Fruit fly (Drosophila melanogaster) whole organism, pupa: ENCODE results near the gene Tsf1.

Source experiments
- CG10348 ChIP-seq: fragments of 200-800 bp; sonication (Bioruptor generic); IDR thresholded peaks from 2 replicates; pipeline ENCODE4 v1.3.6; 2022; ENCODE audit warnings: missing biosample characterization, missing genetic modification characterization
- CG12605 ChIP-seq: fragments of 200-800 bp; sonication (Bioruptor generic); IDR thresholded peaks from 2 replicates; pipeline ENCODE4 v1.3.6; 2022; ENCODE audit warnings: missing biosample characterization, missing genetic modification characterization
- CG13204 ChIP-seq: fragments of 200-800 bp; sonication (Bioruptor generic); optimal IDR thresholded peaks from 2 replicates; lab custom pipeline; 2018; ENCODE audit warnings: missing biosample characterization, mild to moderate bottlenecking, missing genetic modification characterization, moderate library complexity
- CG14655 ChIP-seq: fragments of 200-800 bp; sonication (Bioruptor generic); optimal IDR thresholded peaks from 3 replicates; lab custom pipeline; 2017; ENCODE audit warnings: mild to moderate bottlenecking, missing biosample characterization, missing genetic modification reagents, missing genetic modification characterization
- CG15710 ChIP-seq: fragments of 200-800 bp; sonication (Bioruptor generic); optimal IDR thresholded peaks from 2 replicates; lab custom pipeline; 2018; ENCODE audit warnings: missing biosample characterization, mild to moderate bottlenecking, missing genetic modification characterization, moderate library complexity
- CG17806 ChIP-seq: fragments of 200-800 bp; sonication (Bioruptor generic); optimal IDR thresholded peaks from 2 replicates; lab custom pipeline; 2018; ENCODE audit warnings: missing biosample characterization, mild to moderate bottlenecking, missing genetic modification characterization, moderate library complexity
- CG32121 ChIP-seq: fragments of 200-800 bp; sonication (Bioruptor generic); IDR thresholded peaks from 2 replicates; pipeline ENCODE4 v1.3.6; 2022; ENCODE audit warnings: missing biosample characterization, missing genetic modification characterization
- CG34367 ChIP-seq: fragments of 200-800 bp; sonication (Bioruptor generic); optimal IDR thresholded peaks from 2 replicates; lab custom pipeline; 2018; ENCODE audit warnings: missing biosample characterization, mild to moderate bottlenecking, missing genetic modification characterization
- CG4496 ChIP-seq: fragments of 200-800 bp; sonication (Bioruptor generic); IDR thresholded peaks from 3 replicates; pipeline ENCODE4 v1.3.6; 2022; ENCODE audit warnings: missing biosample characterization, missing genetic modification characterization
- CG8159 ChIP-seq: fragments of 200-800 bp; sonication (Bioruptor generic); optimal IDR thresholded peaks from 3 replicates; lab custom pipeline; 2018; ENCODE audit warnings: missing biosample characterization, mild to moderate bottlenecking, missing genetic modification characterization, moderate library complexity
- CG8301 ChIP-seq: fragments of 200-800 bp; sonication (Bioruptor generic); optimal IDR thresholded peaks from 2 replicates; lab custom pipeline; 2018; ENCODE audit warnings: missing biosample characterization, mild to moderate bottlenecking, missing genetic modification characterization
- CG9948 ChIP-seq: fragments of 200-800 bp; sonication (Bioruptor generic); optimal IDR thresholded peaks from 2 replicates; lab custom pipeline; 2018; ENCODE audit warnings: missing biosample characterization, mild to moderate bottlenecking, missing genetic modification characterization, moderate library complexity
- D1 ChIP-seq: fragments of 200-800 bp; sonication (Bioruptor generic); optimal IDR thresholded peaks from 2 replicates; lab custom pipeline; 2018; ENCODE audit warnings: missing biosample characterization, mild to moderate bottlenecking, missing genetic modification characterization, moderate library complexity
- EcR ChIP-seq: fragments of 200-800 bp; sonication (Bioruptor generic); optimal IDR thresholded peaks from 3 replicates; lab custom pipeline; 2019; ENCODE audit warnings: missing biosample characterization, missing genetic modification characterization, mild to moderate bottlenecking, moderate library complexity, missing genetic modification reagents
- Ets98B ChIP-seq: fragments of 200-800 bp; sonication (Bioruptor generic); IDR thresholded peaks from 2 replicates; pipeline ENCODE4 v1.3.6; 2022; ENCODE audit warnings: missing biosample characterization, missing genetic modification characterization
- Pif1A ChIP-seq: fragments of 200-800 bp; sonication (Bioruptor generic); optimal IDR thresholded peaks from 3 replicates; lab custom pipeline; 2016; ENCODE audit warnings: missing biosample characterization, missing genetic modification characterization
- Pif1B ChIP-seq: fragments of 200-800 bp; sonication (Bioruptor generic); optimal IDR thresholded peaks from 3 replicates; lab custom pipeline; 2016; ENCODE audit warnings: missing biosample characterization, missing genetic modification characterization
- Snoo ChIP-seq: fragments of 200-800 bp; sonication (Bioruptor generic); optimal IDR thresholded peaks from 3 replicates; lab custom pipeline; 2017; ENCODE audit warnings: missing biosample characterization, mild to moderate bottlenecking, missing genetic modification characterization, inconsistent platforms
- fd96Ca ChIP-seq: fragments of 200-800 bp; sonication (Bioruptor generic); IDR thresholded peaks from 3 replicates; pipeline ENCODE4 v1.3.6; 2022; ENCODE audit warnings: missing biosample characterization, missing genetic modification characterization
- gl ChIP-seq: fragments of 200-800 bp; sonication (Bioruptor generic); optimal IDR thresholded peaks from 2 replicates; lab custom pipeline; 2018; ENCODE audit warnings: missing biosample characterization, mild to moderate bottlenecking, missing genetic modification characterization
- rn ChIP-seq: fragments of 200-800 bp; sonication (Bioruptor generic); IDR thresholded peaks from 2 replicates; pipeline ENCODE4 v1.3.6; 2022; ENCODE audit warnings: missing biosample characterization, missing genetic modification characterization

Gene Tsf1

dm6 chrX:18395157-18395556 lies 8.3 kb downstream of the Tsf1 start:
- TF ChIP-seq EcR (peak; percentile 75), CG8159 (no peak)

dm6 chrX:18399965-18400364 lies 13.1 kb downstream of the Tsf1 start, which contains the start of gene CG34328:
Gene CG34328 (minus strand): TSS chrX:18400065.
- TF ChIP-seq EcR = no peak

dm6 chrX:18402564-18402963 lies 15.7 kb downstream of the Tsf1 start:
- TF ChIP-seq CG34367 = no peak
- TF ChIP-seq CG17806 (tag; lab: Kevin White, UChicago) = no peak

- TF ChIP-seq CG4496 (GFP tag; lab: Robert Waterston, UW) (no peak), EcR (peak; percentile 59), CG8301 (tag; lab: Kevin White, UChicago) (no peak), Pif1B (GFP tag; lab: Kevin White, UChicago) (no peak), rn (GFP tag; lab: Robert Waterston, UW) (no peak), CG17806 (tag; lab: Kevin White, UChicago) (no peak), Pif1A (GFP tag; lab: Kevin White, UChicago) (no peak), Ets98B (0 out of 2 replicates have a peak, but pooled peaks have one; percentile 31)
Observed at dm6 chrX:18404150-18404631, 17.3 kb downstream of the Tsf1 start.

dm6 chrX:18404632-18405238 lies 17.9 kb downstream of the Tsf1 start:
- TF ChIP-seq CG8159 = peak; percentile 15
- no peak for TF ChIP-seq Pif1A (GFP tag; lab: Kevin White, UChicago)
- TF ChIP-seq Pif1B (GFP tag; lab: Kevin White, UChicago) = no peak
- TF ChIP-seq CG10348 (GFP tag; lab: Robert Waterston, UW) = no peak
- TF ChIP-seq CG14655 = peak; percentile 75
- no peak for TF ChIP-seq D1
- peak; percentile 51 for TF ChIP-seq CG8301 (tag; lab: Kevin White, UChicago)
- no peak; the same call in 2 of the 3 replicates for TF ChIP-seq fd96Ca (GFP tag; lab: Robert Waterston, UW)
- no peak for TF ChIP-seq CG34367
- no peak for TF ChIP-seq CG13204 (GFP tag; lab: Kevin White, UChicago)
- TF ChIP-seq CG17806 (tag; lab: Kevin White, UChicago) = no peak
- peak; percentile 6 for TF ChIP-seq gl (tag; lab: Kevin White, UChicago)
- peak; percentile 36; the same call in 1 of the 3 replicates for TF ChIP-seq CG4496 (GFP tag; lab: Robert Waterston, UW)
- TF ChIP-seq rn (GFP tag; lab: Robert Waterston, UW) = no peak
- TF ChIP-seq CG15710 (tag; lab: Kevin White, UChicago) = peak; percentile 13
- peak; percentile 44 for TF ChIP-seq CG9948 (tag; lab: Kevin White, UChicago)
- no peak; the same call in 1 of the 2 replicates for TF ChIP-seq Ets98B
- no peak for TF ChIP-seq Snoo (tag; lab: Kevin White, UChicago)
- TF ChIP-seq CG32121 = 0 out of 2 replicates have a peak, but pooled peaks have one; percentile 8
- peak; percentile 61 for TF ChIP-seq CG12605 (GFP tag; lab: Robert Waterston, UW)
- peak; percentile 35 for TF ChIP-seq EcR

dm6 chrX:18405567-18406059 lies 18.7 kb downstream of the Tsf1 start:
- TF ChIP-seq D1 (no peak), CG8159 (peak; percentile 38), CG10348 (GFP tag; lab: Robert Waterston, UW) (peak; percentile 28; the same call in 1 of the 2 replicates), Pif1A (GFP tag; lab: Kevin White, UChicago) (peak; percentile 28), CG12605 (GFP tag; lab: Robert Waterston, UW) (peak; percentile 42; the same call in 1 of the 2 replicates), CG9948 (tag; lab: Kevin White, UChicago) (peak; percentile 25), CG15710 (tag; lab: Kevin White, UChicago) (no peak), Pif1B (GFP tag; lab: Kevin White, UChicago) (peak; percentile 32), CG32121 (peak; percentile 67), Snoo (tag; lab: Kevin White, UChicago) (no peak), rn (GFP tag; lab: Robert Waterston, UW) (no peak), Ets98B (peak; percentile 40; the same call in 1 of the 2 replicates), CG14655 (peak; percentile 71), EcR (no peak), CG13204 (GFP tag; lab: Kevin White, UChicago) (no peak), gl (tag; lab: Kevin White, UChicago) (no peak), CG8301 (tag; lab: Kevin White, UChicago) (peak; percentile 55), CG17806 (tag; lab: Kevin White, UChicago) (no peak), fd96Ca (GFP tag; lab: Robert Waterston, UW) (peak; percentile 62), CG4496 (GFP tag; lab: Robert Waterston, UW) (peak; percentile 60; the same call in 2 of the 3 replicates), CG34367 (peak; percentile 20)
